Fruit fly (Drosophila melanogaster): ENCODE data around the gene CG9525.

CG9525 gene

DNA sequence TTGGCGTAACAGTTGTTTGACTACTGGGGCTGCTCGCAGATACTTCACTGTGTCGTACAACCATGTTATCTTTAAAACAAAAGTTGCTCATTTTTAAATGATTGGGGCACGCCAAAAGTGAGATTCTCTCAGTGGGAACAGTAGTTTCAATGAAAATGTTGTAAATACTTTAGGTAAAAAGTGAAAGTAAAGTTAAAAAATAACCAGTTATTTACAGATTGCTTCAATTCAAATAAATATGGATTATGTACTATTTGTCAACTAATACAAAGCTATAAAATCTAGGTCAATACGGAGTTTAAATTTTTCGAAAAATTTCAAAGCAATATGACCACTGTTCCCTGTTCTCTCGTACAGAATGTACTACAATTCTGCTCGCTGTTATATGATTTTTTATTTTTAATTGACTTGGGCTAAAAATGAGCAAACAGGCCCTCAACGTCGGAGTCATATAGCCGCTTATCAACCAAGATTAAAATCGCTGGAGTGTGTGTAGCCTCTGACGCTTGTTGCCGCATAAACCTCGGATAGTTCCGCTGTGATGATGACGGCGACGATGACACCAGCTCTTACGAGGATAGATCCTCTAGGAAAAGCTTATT, 20.3 kb downstream of the CG9525 start, which contains the start of gene Argl (continued):
- TF ChIP-seq slp2 (GFP tag; optimal IDR thresholded peaks at IDR 0.05) (no peak), h (optimal IDR thresholded peaks at IDR 0.05) (no peak), Lim3 (GFP tag; IDR thresholded peaks at IDR 0.05) (no peak), sens (GFP tag) (peak; percentile 33), wdn (GFP tag; IDR thresholded peaks at IDR 0.05) (no peak), pzg (GFP tag; optimal IDR thresholded peaks at IDR 0.05) (no peak), grau (tag; optimal IDR thresholded peaks at IDR 0.05) (peak; percentile 27), Bgb (GFP tag; IDR thresholded peaks at IDR 0.05; ENCODE audit: partially characterized antibody) (no peak), row (GFP tag; IDR thresholded peaks at IDR 0.05) (peak; percentile 31; the same call in 1 of the 3 replicates), CG10565 (GFP tag; optimal IDR thresholded peaks at IDR 0.05) (no peak), Fer1 (GFP tag; optimal IDR thresholded peaks at IDR 0.05) (no peak), phol (tag; optimal IDR thresholded peaks at IDR 0.05) (no peak), CG13296 (GFP tag; optimal IDR thresholded peaks at IDR 0.05) (peak; percentile 32), CG10543 (GFP tag; optimal IDR thresholded peaks at IDR 0.05) (peak; percentile 24), Pdp1 (GFP tag; optimal IDR thresholded peaks at IDR 0.05) (peak in 1 of 2 experiments; percentile 50)

DNA sequence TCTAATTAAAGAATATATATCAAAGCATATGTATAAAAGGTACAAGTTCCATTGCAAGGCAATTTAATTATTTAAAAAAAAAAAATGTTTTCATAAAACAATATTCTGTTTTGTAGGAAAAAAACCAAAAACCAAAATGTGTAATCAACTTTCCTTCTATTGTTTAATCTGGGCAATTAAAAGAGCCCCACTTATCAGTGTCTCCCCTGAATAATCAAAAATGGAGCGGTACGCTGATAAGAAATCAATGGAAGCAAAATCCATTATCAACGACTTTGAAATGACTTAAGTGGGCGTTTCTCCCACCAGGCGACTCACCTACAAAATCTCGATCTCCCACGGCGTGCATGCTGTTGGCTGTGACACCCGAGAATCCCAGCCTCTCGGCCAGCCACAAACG, 21.5 kb downstream of the CG9525 start:
- TF ChIP-seq sug (tag; optimal IDR thresholded peaks at IDR 0.05) (peak; percentile 77), CG1647 (GFP tag; optimal IDR thresholded peaks at IDR 0.05) (no peak), CG34376 (GFP tag; optimal IDR thresholded peaks at IDR 0.05) (peak; percentile 8), hbn (GFP tag; IDR thresholded peaks at IDR 0.05; ENCODE audit: partially characterized antibody) (no peak), grn (GFP tag; optimal IDR thresholded peaks at IDR 0.05) (peak; percentile 42), CG2678 (tag; optimal IDR thresholded peaks at IDR 0.05) (peak; percentile 6), exex (tag; optimal IDR thresholded peaks at IDR 0.05) (peak; percentile 90), insv (GFP tag; optimal IDR thresholded peaks at IDR 0.05) (no peak), CG32772 (GFP tag; IDR thresholded peaks at IDR 0.05) (no peak)

DNA sequence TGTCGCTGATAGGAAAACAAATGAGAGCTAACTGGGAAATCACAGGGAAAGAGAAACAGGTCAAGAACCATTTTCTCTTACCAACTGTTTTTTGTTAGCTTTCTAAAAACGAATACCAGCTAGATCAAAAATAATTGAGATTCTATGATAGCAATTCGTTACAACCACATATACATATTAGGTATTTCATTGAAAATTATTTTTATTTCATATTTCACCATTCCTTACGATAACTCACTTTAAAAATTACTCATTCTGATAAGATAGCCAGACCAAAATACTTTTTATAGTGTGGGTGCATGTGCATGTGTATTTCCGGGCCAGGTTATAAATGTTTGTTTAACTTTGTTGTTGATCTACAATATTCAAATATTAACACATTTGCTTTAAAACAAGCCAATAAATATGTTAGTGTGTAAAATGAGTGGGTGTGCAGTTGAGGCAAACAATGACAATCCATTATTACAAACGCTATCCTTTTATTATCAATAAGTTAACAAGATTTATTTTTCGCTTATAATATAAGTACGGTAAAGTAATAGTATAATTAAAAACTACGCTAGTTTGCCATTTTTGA, 24.2 kb downstream of the CG9525 start:
- TF ChIP-seq caup (GFP tag; optimal IDR thresholded peaks at IDR 0.05; ENCODE audit: severe bottlenecking) (peak; percentile 35), wor (GFP tag; IDR thresholded peaks at IDR 0.05) (no peak), twi (tag; optimal IDR thresholded peaks at IDR 0.05) (no peak), fd3F (GFP tag; optimal IDR thresholded peaks at IDR 0.05) (peak; percentile 47), odd (GFP tag; optimal IDR thresholded peaks at IDR 0.05) (peak; percentile 24), CG7786 (GFP tag; optimal IDR thresholded peaks at IDR 0.05) (no peak), gsb-n (tag; optimal IDR thresholded peaks at IDR 0.05) (no peak), CG4707 (GFP tag; optimal IDR thresholded peaks at IDR 0.05) (peak; percentile 16), lmd (GFP tag; IDR thresholded peaks at IDR 0.05) (no peak), fd64A (GFP tag; optimal IDR thresholded peaks at IDR 0.05) (peak; percentile 48), Hmr (GFP tag; optimal IDR thresholded peaks at IDR 0.05) (peak; percentile 22), Med (GFP tag) (peak; percentile 69), unc-4 (GFP tag; IDR thresholded peaks at IDR 0.05; ENCODE audit: partially characterized antibody) (no peak), CG17568 (GFP tag; optimal IDR thresholded peaks at IDR 0.05) (peak; percentile 59), dmrt99B (tag; optimal IDR thresholded peaks at IDR 0.05) (peak; percentile 33), CG3838 (GFP tag; optimal IDR thresholded peaks at IDR 0.05) (no peak), CG6813 (GFP tag; optimal IDR thresholded peaks at IDR 0.05) (peak; percentile 27), CG12744 (GFP tag; optimal IDR thresholded peaks at IDR 0.05) (no peak), NC2β (GFP tag; optimal IDR thresholded peaks at IDR 0.05) (no peak), Lhr (GFP tag; optimal IDR thresholded peaks at IDR 0.05) (no peak), CG3163 (GFP tag; optimal IDR thresholded peaks at IDR 0.05) (no peak), knrl (GFP tag; IDR thresholded peaks at IDR 0.05; ENCODE audit: partially characterized antibody) (no peak), CG17829 (tag; optimal IDR thresholded peaks at IDR 0.05) (no peak), HLH54F (GFP tag; optimal IDR thresholded peaks at IDR 0.05) (no peak)

All from whole organism, embryonic.